Fruit fly (Drosophila melanogaster): Measurements from ENCODE around the gene aqz.

- TF ChIP-seq cnc (optimal IDR thresholded peaks at IDR 0.05) (no peak), CG7045 (GFP tag; optimal IDR thresholded peaks at IDR 0.05) (no peak), pad (GFP tag; optimal IDR thresholded peaks at IDR 0.05) (no peak), CG5204 (GFP tag; optimal IDR thresholded peaks at IDR 0.05) (no peak), tj (GFP tag; optimal IDR thresholded peaks at IDR 0.05) (no peak), cic (GFP tag; optimal IDR thresholded peaks at IDR 0.05) (peak; percentile 50), Crg-1 (GFP tag; optimal IDR thresholded peaks at IDR 0.05) (no peak)
These were observed 20.6 kb downstream of the aqz start for dm6 chr3R:8799866-8800265.

All from whole organism, adult.